Worm (Caenorhabditis elegans): ENCODE data around the gene T13C5.7.

DNA sequence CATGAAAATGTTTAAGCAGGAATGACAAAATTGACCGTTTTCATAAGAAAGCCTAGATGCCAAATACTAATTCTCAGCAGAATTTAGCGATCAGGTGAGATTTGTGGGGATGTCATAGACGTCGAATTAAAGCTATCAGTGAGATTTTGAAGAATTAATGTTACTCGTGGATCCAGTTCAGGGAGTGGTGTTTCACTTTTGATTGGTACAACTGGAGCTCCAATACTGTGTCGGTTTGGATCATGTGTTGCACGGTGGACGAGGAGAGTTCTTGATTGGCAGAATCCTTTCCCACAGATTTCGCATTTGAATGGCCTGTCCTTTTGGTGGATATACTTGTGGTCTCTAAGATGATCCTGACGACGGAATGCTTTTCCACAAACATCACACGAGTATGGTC lies 20.8 kb upstream of the T13C5.7 start:
- TF ChIP-seq elt-2 (tag; optimal IDR thresholded peaks at IDR 0.05) (no peak), C38D4.7 (GFP tag; optimal IDR thresholded peaks at IDR 0.05) (no peak), ceh-19 (GFP tag; optimal IDR thresholded peaks at IDR 0.05) (no peak), nfya-1 (tag; optimal IDR thresholded peaks at IDR 0.05) (no peak), nhr-11 (tag; optimal IDR thresholded peaks at IDR 0.05) (no peak), gmeb-2 (tag; optimal IDR thresholded peaks at IDR 0.05) (no peak), ref-2 (tag; optimal IDR thresholded peaks at IDR 0.05) (no peak), unc-42 (tag; optimal IDR thresholded peaks at IDR 0.05) (no peak), ceh-18 (tag; optimal IDR thresholded peaks at IDR 0.05) (no peak), tbx-2 (tag; optimal IDR thresholded peaks at IDR 0.05) (no peak), dve-1 (tag; optimal IDR thresholded peaks at IDR 0.05) (no peak)
